Worm (Caenorhabditis elegans) whole organism, midembryonic: ENCODE measurements around the gene ttm-2.

Experiments used
- klf-2 ChIP-seq: fragments of 200-800 bp; sonication (Bioruptor generic); conservative IDR thresholded peaks from 2 replicates; pipeline ENCODE4 v1.3.6; 2022; ENCODE audit warnings: missing genetic modification reagents, missing genetic modification characterization, missing compliant biosample characterization
- med-1 ChIP-seq: sonication (generic microtip); optimal IDR thresholded peaks from 2 replicates; lab custom pipeline; 2017; ENCODE audit warnings: missing genetic modification characterization, mild to moderate bottlenecking, missing compliant biosample characterization, antibody characterized with exemption, missing genetic modification reagents; ENCODE audit not compliant: insufficient read depth
- ref-1 ChIP-seq: fragments of 200-800 bp; sonication (Bioruptor generic); conservative IDR thresholded peaks from 2 replicates; pipeline ENCODE4 v1.3.6; 2022; ENCODE audit warnings: missing genetic modification reagents, missing genetic modification characterization, missing compliant biosample characterization

DNA sequence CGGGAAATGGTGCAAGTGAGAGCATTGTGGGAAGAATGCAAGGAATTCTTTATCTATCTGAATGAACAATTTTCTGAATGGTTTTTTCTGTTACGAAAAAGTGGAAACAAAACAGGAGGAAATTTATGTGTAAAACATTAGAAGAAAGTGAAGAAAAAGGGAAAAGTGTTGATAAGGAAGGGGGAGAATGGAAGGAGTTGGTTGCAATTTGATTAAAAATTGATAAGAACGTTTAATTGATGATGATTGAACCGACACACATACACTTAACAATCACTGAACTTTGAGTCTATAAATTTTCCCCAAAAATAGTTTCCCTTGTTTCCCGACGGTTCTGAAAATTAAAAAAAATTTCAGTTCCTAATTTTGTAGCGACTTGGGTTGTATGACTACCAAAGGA is 36.7 kb upstream of the ttm-2 start:
- TF ChIP-seq med-1 (GFP tag; lab: Kevin White, UChicago) (no peak), klf-2 (GFP tag; lab: Robert Waterston, UW) (no peak), ref-1 (GFP tag; lab: Robert Waterston, UW) (no peak)
